Worm (Caenorhabditis elegans) whole organism, mixed stage, embryonic: ENCODE data around the gene pqn-35.

Source experiments
- bed-3 ChIP-seq: fragments of 200-800 bp; sonication (Bioruptor generic); optimal IDR thresholded peaks from 3 replicates; lab custom pipeline; 2018; ENCODE audit warnings: mild to moderate bottlenecking, missing genetic modification characterization, moderate library complexity, missing compliant biosample characterization
- ces-1 ChIP-seq: fragments of 150-350 bp; optimal IDR thresholded peaks from 2 replicates; lab custom pipeline; 2014; ENCODE audit warnings: missing biosample characterization, missing genetic modification reagents, missing genetic modification characterization
- elt-1 ChIP-seq: sonication (generic microtip); optimal IDR thresholded peaks from 2 replicates; lab custom pipeline; 2017; ENCODE audit warnings: missing genetic modification characterization, mild to moderate bottlenecking, missing compliant biosample characterization, antibody characterized with exemption, moderate library complexity, borderline replicate concordance; ENCODE audit not compliant: insufficient read depth
- hlh-1 ChIP-seq: fragments of 150-350 bp; optimal IDR thresholded peaks from 2 replicates; lab custom pipeline; 2014; ENCODE audit warnings: missing biosample characterization, missing genetic modification reagents, missing genetic modification characterization
- lin-13 ChIP-seq: fragments of 150-350 bp; optimal IDR thresholded peaks from 2 replicates; lab custom pipeline; 2014; ENCODE audit warnings: missing biosample characterization, missing genetic modification characterization
- lin-32 ChIP-seq: fragments of 200-800 bp; sonication (Bioruptor generic); optimal IDR thresholded peaks from 2 replicates; lab custom pipeline; 2018; ENCODE audit warnings: mild to moderate bottlenecking, missing genetic modification characterization, missing compliant biosample characterization
- mab-5 ChIP-seq: fragments of 150-350 bp; optimal IDR thresholded peaks from 2 replicates; lab custom pipeline; 2014; ENCODE audit warnings: missing biosample characterization, missing genetic modification characterization
- nhr-12 ChIP-seq: fragments of 150-350 bp; optimal IDR thresholded peaks from 2 replicates; lab custom pipeline; 2014; ENCODE audit warnings: missing biosample characterization, missing genetic modification characterization
- nhr-237 ChIP-seq: fragments of 150-350 bp; optimal IDR thresholded peaks from 2 replicates; lab custom pipeline; 2014; ENCODE audit warnings: missing biosample characterization, missing genetic modification characterization
- nhr-28 ChIP-seq: fragments of 150-350 bp; optimal IDR thresholded peaks from 2 replicates; lab custom pipeline; 2014; ENCODE audit warnings: missing biosample characterization, missing genetic modification characterization
- pha-4 ChIP-seq: fragments of 150-350 bp; optimal IDR thresholded peaks from 2 replicates; lab custom pipeline; 2018; ENCODE audit warnings: missing biosample characterization, missing genetic modification reagents, missing genetic modification characterization
- snpc-4 ChIP-seq: fragments of 150-350 bp; optimal IDR thresholded peaks from 2 replicates; lab custom pipeline; 2014; ENCODE audit warnings: missing biosample characterization, missing genetic modification characterization
- unc-39 ChIP-seq: fragments of 150-350 bp; optimal IDR thresholded peaks from 2 replicates; lab custom pipeline; 2014; ENCODE audit warnings: missing biosample characterization, missing genetic modification characterization

DNA sequence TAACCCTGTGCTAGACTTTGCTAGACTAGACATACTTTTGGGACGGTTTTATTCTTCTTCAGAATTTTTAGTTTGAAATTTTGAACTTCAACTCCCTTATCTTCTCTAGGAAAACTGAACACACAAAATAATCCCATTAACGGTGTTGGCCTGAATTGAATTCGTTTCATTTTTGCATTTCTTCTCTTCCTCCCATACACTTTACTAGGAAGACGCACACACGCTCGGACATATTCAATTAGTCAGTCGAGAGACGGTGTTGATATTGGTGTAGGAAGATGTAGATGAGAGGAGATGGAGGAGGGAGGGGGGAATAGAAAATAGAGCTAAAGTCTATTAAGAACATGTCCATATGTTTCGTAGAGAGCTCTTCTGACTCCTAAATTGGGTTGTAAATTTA is 38.1 kb upstream of the pqn-35 start:
- TF ChIP-seq snpc-4 (no peak), unc-39 (no peak), mab-5 (no peak), hlh-1 (tag; lab: Kevin White, UChicago) (no peak), nhr-28 (tag; lab: Kevin White, UChicago) (no peak), lin-13 (tag; lab: Kevin White, UChicago) (no peak), lin-32 (GFP tag; lab: Kevin White, UChicago) (no peak), nhr-237 (tag; lab: Kevin White, UChicago) (no peak), pha-4 (tag; lab: Kevin White, UChicago) (no peak), bed-3 (GFP tag; lab: Kevin White, UChicago) (no peak), ces-1 (GFP tag; lab: Kevin White, UChicago) (peak; percentile 98), nhr-12 (tag; lab: Kevin White, UChicago) (no peak), elt-1 (tag; lab: Kevin White, UChicago) (no peak)
